Worm (Caenorhabditis elegans): ENCODE measurements around the gene W04G3.11.
A peak's percentile ranks its signal among the peaks of the same experiment; 100 is the strongest.

W04G3.11 gene

ce11 chrX:11120808-11121207 lies 31.8 kb downstream of the W04G3.11 start, which contains the start of gene R08B4.3:
Gene R08B4.3, minus strand, starts transcription at chrX:11121005.
- TF ChIP-seq nhr-111 (GFP tag; optimal IDR thresholded peaks at IDR 0.05) (no peak), T20F7.1 (GFP tag; optimal IDR thresholded peaks at IDR 0.05) (peak; percentile 74)

ce11 chrX:11122412-11122811 lies 33.4 kb downstream of the W04G3.11 start:
- TF ChIP-seq mdl-1 (tag; optimal IDR thresholded peaks at IDR 0.05) (no peak), aha-1 (tag) (peak; percentile 58), unc-62 (GFP tag; optimal IDR thresholded peaks at IDR 0.05 in 1 of 2) (peak in 1 of 2 experiments; percentile 66), unc-62 (tag; optimal IDR thresholded peaks at IDR 0.05) (no peak), lin-38 (GFP tag; IDR thresholded peaks at IDR 0.05) (no peak)

ce11 chrX:11123998-11124397 lies 35.0 kb downstream of the W04G3.11 start:
- TF ChIP-seq lir-3 (tag; optimal IDR thresholded peaks at IDR 0.05), result no peak
- no peak for TF ChIP-seq dpl-1 (GFP tag; optimal IDR thresholded peaks at IDR 0.05)
- TF ChIP-seq lin-39 (tag; optimal IDR thresholded peaks at IDR 0.05), result no peak
- no peak for TF ChIP-seq jun-1 (tag; optimal IDR thresholded peaks at IDR 0.05)
- TF ChIP-seq daf-16 (GFP tag; optimal IDR thresholded peaks at IDR 0.05), result no peak
- no peak for TF ChIP-seq daf-16 (tag; optimal IDR thresholded peaks at IDR 0.05)
- TF ChIP-seq nhr-41 (GFP tag; IDR thresholded peaks at IDR 0.05), result no peak
- no peak for TF ChIP-seq F44E2.7 (GFP tag; IDR thresholded peaks at IDR 0.05)
- no peak for TF ChIP-seq hmg-1.1 (GFP tag; IDR thresholded peaks at IDR 0.05)
- no peak for TF ChIP-seq snpc-4 (tag; optimal IDR thresholded peaks at IDR 0.05)
- TF ChIP-seq nhr-10 (tag; optimal IDR thresholded peaks at IDR 0.05), result no peak
- TF ChIP-seq zfp-2 (tag; optimal IDR thresholded peaks at IDR 0.05), result no peak
- no peak for TF ChIP-seq ctbp-1 (GFP tag; IDR thresholded peaks at IDR 0.05)
- TF ChIP-seq pqm-1 (tag; optimal IDR thresholded peaks at IDR 0.05), result no peak
- TF ChIP-seq mxl-2 (GFP tag; conservative IDR thresholded peaks at IDR 0.05), result no peak

ce11 chrX:11125520-11125919 lies 36.5 kb downstream of the W04G3.11 start, which contains the start of gene alr-1:
Gene alr-1, minus strand, starts transcription at chrX:11125620.
- no peak for TF ChIP-seq mdl-1 (tag; optimal IDR thresholded peaks at IDR 0.05)
- TF ChIP-seq Y75B8A.6 (GFP tag; IDR thresholded peaks at IDR 0.05), result no peak
- no peak for TF ChIP-seq zip-2 (tag; optimal IDR thresholded peaks at IDR 0.05)
- TF ChIP-seq lsy-2 (tag; optimal IDR thresholded peaks at IDR 0.05), result no peak
- TF ChIP-seq nhr-11 (tag; optimal IDR thresholded peaks at IDR 0.05), result no peak
- TF ChIP-seq mep-1 (tag; optimal IDR thresholded peaks at IDR 0.05), result no peak
- TF ChIP-seq nhr-48 (tag; optimal IDR thresholded peaks at IDR 0.05), result no peak
- no peak for TF ChIP-seq ceh-20 (GFP tag; IDR thresholded peaks at IDR 0.05)

- TF ChIP-seq aly-2 (tag; optimal IDR thresholded peaks at IDR 0.05), result no peak
- no peak for TF ChIP-seq nhr-41 (GFP tag; IDR thresholded peaks at IDR 0.05)
- no peak for TF ChIP-seq unc-62 (GFP tag; optimal IDR thresholded peaks at IDR 0.05 in 1 of 2)
- TF ChIP-seq unc-62 (tag; optimal IDR thresholded peaks at IDR 0.05), result no peak
- no peak for TF ChIP-seq mxl-3 (GFP tag; optimal IDR thresholded peaks at IDR 0.05)
- TF ChIP-seq ztf-7 (tag; optimal IDR thresholded peaks at IDR 0.05), result no peak
- no peak for TF ChIP-seq nhr-76 (tag; optimal IDR thresholded peaks at IDR 0.05)
- no peak for TF ChIP-seq ZK337.2 (GFP tag; IDR thresholded peaks at IDR 0.05)
Observed at ce11 chrX:11126259-11126658, 37.3 kb downstream of the W04G3.11 start.

ce11 chrX:11132260-11132659 lies 43.3 kb downstream of the W04G3.11 start:
- TF ChIP-seq pqm-1 (tag; optimal IDR thresholded peaks at IDR 0.05) (peak; percentile 45), ces-1 (GFP tag; optimal IDR thresholded peaks at IDR 0.05) (no peak), saeg-2 (GFP tag; IDR thresholded peaks at IDR 0.05) (no peak), nhr-77 (tag; optimal IDR thresholded peaks at IDR 0.05) (no peak)

All from whole organism, L4 larva.